Fruit fly (Drosophila melanogaster) whole organism, embryonic: ENCODE measurements around the gene CG8516.
A peak's percentile ranks its signal among the peaks of the same experiment; 100 is the strongest.

Experiments used
- Asciz ChIP-seq: fragments of 200-800 bp; sonication (Bioruptor generic); optimal IDR thresholded peaks from 2 replicates; lab custom pipeline; 2017; ENCODE audit warnings: missing biosample characterization, mild to moderate bottlenecking, missing genetic modification characterization, missing genetic modification reagents
- BEAF-32 ChIP-seq: fragments of 200-800 bp; sonication (Bioruptor generic); optimal IDR thresholded peaks from 3 replicates; lab custom pipeline; 2017; ENCODE audit warnings: missing biosample characterization, missing genetic modification characterization, mild to moderate bottlenecking, moderate library complexity, missing genetic modification reagents
- CG10267 ChIP-seq: fragments of 200-800 bp; sonication (Bioruptor generic); optimal IDR thresholded peaks from 2 replicates; lab custom pipeline; 2018; ENCODE audit warnings: missing biosample characterization, mild to moderate bottlenecking, missing genetic modification characterization, moderate library complexity
- CG13424 ChIP-seq: fragments of 200-800 bp; sonication (Bioruptor generic); optimal IDR thresholded peaks from 2 replicates; lab custom pipeline; 2019; ENCODE audit warnings: missing biosample characterization, mild to moderate bottlenecking, missing genetic modification characterization, moderate library complexity
- CG14860 ChIP-seq: fragments of 200-800 bp; sonication (Bioruptor generic); IDR thresholded peaks from 3 replicates; pipeline ENCODE4 v1.3.6; 2022; ENCODE audit warnings: missing biosample characterization, missing genetic modification characterization; ENCODE audit not compliant: partially characterized antibody
- CG16779 ChIP-seq: fragments of 200-800 bp; sonication (Bioruptor generic); IDR thresholded peaks from 2 replicates; pipeline ENCODE4 v1.3.6; 2022; ENCODE audit warnings: missing biosample characterization, missing genetic modification characterization
- CG17829 ChIP-seq: fragments of 200-800 bp; optimal IDR thresholded peaks from 2 replicates; lab custom pipeline; 2019; ENCODE audit warnings: missing biosample characterization, mild to moderate bottlenecking, missing genetic modification characterization, moderate library complexity
- CG3065 ChIP-seq: fragments of 200-800 bp; sonication (Bioruptor generic); optimal IDR thresholded peaks from 2 replicates; lab custom pipeline; 2016; ENCODE audit warnings: missing biosample characterization, missing genetic modification characterization
- CG32772 ChIP-seq: fragments of 200-800 bp; sonication (Bioruptor generic); IDR thresholded peaks from 2 replicates; pipeline ENCODE4 v1.3.6; 2022; ENCODE audit warnings: missing biosample characterization, missing genetic modification characterization
- CG3838 ChIP-seq: fragments of 200-800 bp; sonication (Bioruptor generic); optimal IDR thresholded peaks from 3 replicates; lab custom pipeline; 2016; ENCODE audit warnings: missing biosample characterization, missing genetic modification characterization
- CG6765 ChIP-seq: fragments of 200-800 bp; sonication (Bioruptor generic); optimal IDR thresholded peaks from 3 replicates; lab custom pipeline; 2017; ENCODE audit warnings: missing biosample characterization, mild to moderate bottlenecking, missing genetic modification characterization
- CG7357 ChIP-seq: fragments of 200-800 bp; sonication (Bioruptor generic); IDR thresholded peaks from 3 replicates; pipeline ENCODE4 v1.3.6; 2022; ENCODE audit warnings: missing biosample characterization, missing genetic modification characterization
- CG7556 ChIP-seq: fragments of 200-800 bp; sonication (Bioruptor generic); optimal IDR thresholded peaks from 2 replicates; lab custom pipeline; 2017; ENCODE audit warnings: missing biosample characterization, mild to moderate bottlenecking, missing genetic modification characterization
- CG7987 ChIP-seq: fragments of 200-800 bp; sonication (Bioruptor generic); optimal IDR thresholded peaks from 2 replicates; lab custom pipeline; 2018; ENCODE audit warnings: missing biosample characterization, mild to moderate bottlenecking, missing genetic modification characterization, moderate library complexity
- CG9437 ChIP-seq: fragments of 200-800 bp; sonication (Bioruptor generic); optimal IDR thresholded peaks from 2 replicates; lab custom pipeline; 2018; ENCODE audit warnings: missing biosample characterization, mild to moderate bottlenecking, missing genetic modification characterization
- Chrac-16 ChIP-seq: fragments of 200-800 bp; sonication (Bioruptor generic); optimal IDR thresholded peaks from 3 replicates; lab custom pipeline; 2016; ENCODE audit warnings: missing biosample characterization, missing genetic modification characterization
- CkIIα-i1 ChIP-seq: fragments of 200-800 bp; sonication (Bioruptor generic); IDR thresholded peaks from 2 replicates; pipeline ENCODE4 v1.3.6; 2022; ENCODE audit warnings: missing biosample characterization, missing genetic modification characterization
- HmgD ChIP-seq: fragments of 200-800 bp; sonication (Bioruptor generic); optimal IDR thresholded peaks from 3 replicates; lab custom pipeline; 2016; ENCODE audit warnings: missing biosample characterization, missing genetic modification characterization
- Hr78 ChIP-seq, 2 experiments: fragments of 200-800 bp in 1 of 2; fragments of >200 bp in 1 of 2; sonication (Bioruptor generic) in 1 of 2; optimal IDR thresholded peaks; 2 replicates each; lab custom pipeline; 2017 to 2019; ENCODE audit warnings: missing biosample characterization in 2 of 2, missing genetic modification characterization in 2 of 2, mild to moderate bottlenecking in 1 of 2, moderate library complexity in 1 of 2
- Meics ChIP-seq: fragments of 200-800 bp; sonication (Bioruptor generic); optimal IDR thresholded peaks from 2 replicates; lab custom pipeline; 2017; ENCODE audit warnings: missing biosample characterization, mild to moderate bottlenecking, missing genetic modification characterization
- PHDP ChIP-seq: fragments of 200-800 bp; sonication (Bioruptor generic); optimal IDR thresholded peaks from 3 replicates; lab custom pipeline; 2018; ENCODE audit warnings: missing biosample characterization, mild to moderate bottlenecking, missing genetic modification characterization, moderate library complexity
- Stat92E ChIP-seq, 3 experiments: fragments of >200 bp in 2 of 3; fragments of 200-800 bp in 1 of 3; sonication (Bioruptor generic) in 1 of 3; optimal IDR thresholded peaks; 2 replicates each; lab custom pipeline; 2017 to 2019; ENCODE audit warnings: missing biosample characterization in 3 of 3, missing genetic modification characterization in 3 of 3, mild to moderate bottlenecking in 1 of 3, moderate library complexity in 1 of 3
- TFAM ChIP-seq: fragments of 200-800 bp; sonication (Bioruptor generic); optimal IDR thresholded peaks from 2 replicates; lab custom pipeline; 2017; ENCODE audit warnings: missing biosample characterization, missing genetic modification characterization, inconsistent platforms
- bbx ChIP-seq: fragments of 200-800 bp; sonication (Bioruptor generic); IDR thresholded peaks from 2 replicates; pipeline ENCODE4 v1.3.6; 2022; ENCODE audit warnings: missing biosample characterization, missing genetic modification characterization; ENCODE audit not compliant: partially characterized antibody
- dpn ChIP-seq, 2 experiments: fragments of 200-800 bp; sonication (Bioruptor generic); optimal IDR thresholded peaks; 3 replicates each; lab custom pipeline; 2016; ENCODE audit warnings: missing biosample characterization in 2 of 2, missing genetic modification characterization in 2 of 2
- fd96Cb ChIP-seq: fragments of 200-800 bp; sonication (Bioruptor generic); optimal IDR thresholded peaks from 2 replicates; lab custom pipeline; 2018; ENCODE audit warnings: missing biosample characterization, mild to moderate bottlenecking, missing genetic modification characterization, moderate library complexity
- grn ChIP-seq: fragments of 200-800 bp; sonication (Bioruptor generic); optimal IDR thresholded peaks from 3 replicates; lab custom pipeline; 2017; ENCODE audit warnings: missing biosample characterization, missing genetic modification characterization
- kni ChIP-seq: fragments of 200-800 bp; sonication (Bioruptor generic); optimal IDR thresholded peaks from 3 replicates; lab custom pipeline; 2017; ENCODE audit warnings: mild to moderate bottlenecking, missing biosample characterization, missing genetic modification reagents, missing genetic modification characterization
- mld ChIP-seq: fragments of 200-800 bp; sonication (Bioruptor generic); IDR thresholded peaks from 3 replicates; pipeline ENCODE4 v1.3.6; 2022; ENCODE audit warnings: missing biosample characterization, missing genetic modification characterization; ENCODE audit not compliant: partially characterized antibody
- psq ChIP-seq: fragments of 200-800 bp; sonication (Bioruptor generic); optimal IDR thresholded peaks from 2 replicates; lab custom pipeline; 2017; ENCODE audit warnings: missing biosample characterization, missing genetic modification characterization
- sima ChIP-seq: fragments of 200-800 bp; sonication (Bioruptor generic); optimal IDR thresholded peaks from 2 replicates; lab custom pipeline; 2016; ENCODE audit warnings: missing biosample characterization, missing genetic modification characterization
- slp2 ChIP-seq: fragments of 200-800 bp; sonication (Bioruptor generic); optimal IDR thresholded peaks from 2 replicates; lab custom pipeline; 2016; ENCODE audit warnings: missing biosample characterization, missing genetic modification characterization
- wdn ChIP-seq: fragments of 200-800 bp; sonication (Bioruptor generic); IDR thresholded peaks from 2 replicates; pipeline ENCODE4 v1.3.6; 2022; ENCODE audit warnings: missing biosample characterization, missing genetic modification characterization

The CG8516 gene

dm6 chr3R:9813861-9814260, 20.8 kb downstream of the CG8516 start, which contains the start of gene eloF:
Gene eloF, plus strand, starts transcription at chr3R:9814161.
- TF ChIP-seq CG7556 (GFP tag; lab: Kevin White, UChicago) (no peak), Chrac-16 (no peak), CG3838 (GFP tag; lab: Kevin White, UChicago) (no peak), TFAM (no peak), fd96Cb (tag; lab: Kevin White, UChicago) (no peak), CG16779 (no peak), kni (GFP tag; lab: Kevin White, UChicago) (no peak), psq (GFP tag; lab: Kevin White, UChicago) (no peak)

DNA sequence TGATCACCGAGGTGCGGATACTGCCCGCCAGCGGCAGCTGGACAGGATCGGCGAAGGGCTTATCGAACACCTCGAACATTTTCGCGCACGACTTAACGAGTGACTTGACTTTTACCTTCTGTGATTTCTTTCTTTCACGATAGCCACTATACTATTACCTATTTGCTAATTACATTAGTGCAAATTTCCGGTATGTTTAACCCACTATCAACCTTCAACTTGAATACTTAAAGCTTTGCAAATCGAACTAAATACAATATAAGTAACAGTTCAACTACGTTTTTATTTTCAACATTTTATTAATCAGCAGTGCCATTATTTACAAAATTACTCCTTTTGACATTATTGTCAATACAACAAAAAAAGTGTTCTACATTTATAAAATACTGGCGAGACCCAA, 23.8 kb downstream of the CG8516 start, which contains the start of gene CG16904:
CG16904 (minus strand) TSS at position 101 of the 400 bp plus-strand sequence.
- TF ChIP-seq bbx, result no peak
- no peak for TF ChIP-seq CG17829
- no peak for TF ChIP-seq mld (GFP tag; lab: Robert Waterston, UW)
- no peak for TF ChIP-seq CkIIα-i1
- TF ChIP-seq Meics (GFP tag; lab: Kevin White, UChicago), result no peak
- TF ChIP-seq CG10267 (tag; lab: Kevin White, UChicago), result no peak
- TF ChIP-seq CG7987 (GFP tag; lab: Kevin White, UChicago), result no peak
- TF ChIP-seq CG9437 (GFP tag; lab: Kevin White, UChicago), result no peak
- TF ChIP-seq HmgD (GFP tag; lab: Kevin White, UChicago), result no peak
- TF ChIP-seq Asciz (GFP tag; lab: Kevin White, UChicago), result no peak
- no peak for TF ChIP-seq CG13424
- TF ChIP-seq, all 482 proteins: peak for 0

DNA sequence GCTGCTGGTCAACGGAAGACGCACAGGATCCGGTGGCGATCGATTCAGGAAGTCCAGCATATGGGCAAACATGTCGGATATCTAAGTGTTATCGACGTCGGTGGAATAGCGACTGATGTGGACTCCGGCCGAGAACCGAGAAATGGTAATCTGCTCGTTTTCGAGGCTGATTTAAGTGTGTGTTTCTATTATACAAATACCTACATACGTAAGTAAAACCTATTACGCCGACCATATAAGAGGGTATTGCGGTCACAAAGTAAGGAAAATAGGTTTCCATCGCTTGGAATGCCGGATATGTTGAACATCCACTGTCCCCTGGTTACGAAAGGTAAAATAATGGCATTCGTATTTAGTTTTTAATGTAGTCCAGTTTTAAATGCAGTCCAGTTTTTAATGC, 25.2 kb downstream of the CG8516 start, which contains the start of gene CG9459:
CG9459 (minus strand) TSS at position 101 of the 400 bp plus-strand sequence.
- TF ChIP-seq dpn (GFP tag; optimal IDR thresholded peaks at IDR 0.05; lab: Kevin White, UChicago), result no peak
- TF ChIP-seq Hr78 (GFP tag; optimal IDR thresholded peaks at IDR 0.05; lab: Kevin White, UChicago), result no peak
- no peak for TF ChIP-seq CG3065 (GFP tag; lab: Kevin White, UChicago)
- TF ChIP-seq Stat92E (GFP tag; optimal IDR thresholded peaks at IDR 0.05; lab: Kevin White, UChicago), result no peak
- no peak for TF ChIP-seq grn (GFP tag; lab: Kevin White, UChicago)
- no peak for TF ChIP-seq BEAF-32 (GFP tag; lab: Kevin White, UChicago)
- no peak for TF ChIP-seq CG7357 (GFP tag; lab: Robert Waterston, UW)
- no peak for TF ChIP-seq sima (GFP tag; lab: Kevin White, UChicago)
- TF ChIP-seq PHDP (tag; lab: Kevin White, UChicago), result no peak
- TF ChIP-seq wdn, result no peak
- no peak for TF ChIP-seq CG6765 (GFP tag; lab: Kevin White, UChicago)
- no peak for TF ChIP-seq slp2 (GFP tag; lab: Kevin White, UChicago)

DNA sequence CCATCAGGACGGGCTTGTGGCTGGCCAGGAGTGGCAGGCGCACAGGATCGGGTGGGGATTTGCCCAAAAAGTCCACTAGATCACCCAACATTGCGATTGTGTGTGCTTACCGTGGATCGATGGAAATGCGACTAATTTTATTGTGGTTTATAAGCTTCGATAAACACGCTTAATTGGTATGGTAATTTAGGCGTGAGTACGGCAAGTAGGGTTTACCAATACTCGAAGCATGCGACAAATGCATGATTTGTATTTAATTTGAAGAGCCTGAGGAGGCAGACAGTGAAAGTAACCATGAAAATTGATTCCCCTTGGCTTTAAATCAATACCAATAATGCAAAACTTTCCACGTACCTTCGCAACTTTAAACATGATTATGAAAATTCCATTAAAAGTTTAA, 26.7 kb downstream of the CG8516 start, which contains the start of gene CG9458:
CG9458 (minus strand) TSS at position 101 of the 400 bp plus-strand sequence.
- TF ChIP-seq CG32772 (GFP tag; lab: Robert Waterston, UW) (0 out of 2 replicates have a peak, but pooled peaks have one; percentile 20), CG16779 (no peak), CG14860 (GFP tag; lab: Robert Waterston, UW) (no peak)
